Worm (Caenorhabditis elegans) whole organism, L2 larva: ENCODE data around the gene F35A5.1.

Source experiments
- elt-3 ChIP-seq: sonication (generic microtip); optimal IDR thresholded peaks from 2 replicates; lab custom pipeline; 2017; ENCODE audit warnings: missing biosample characterization, missing genetic modification characterization
- lin-39 ChIP-seq: fragments of 150-350 bp; optimal IDR thresholded peaks from 2 replicates; lab custom pipeline; 2014; ENCODE audit warnings: missing biosample characterization, missing genetic modification reagents, missing genetic modification characterization
- nhr-11 ChIP-seq: fragments of 150-350 bp; optimal IDR thresholded peaks from 2 replicates; lab custom pipeline; 2014; ENCODE audit warnings: missing biosample characterization, missing genetic modification characterization
- nhr-12 ChIP-seq: fragments of 150-350 bp; optimal IDR thresholded peaks from 2 replicates; lab custom pipeline; 2014; ENCODE audit warnings: missing biosample characterization, missing genetic modification characterization
- nhr-25 ChIP-seq: fragments of 150-350 bp; sonication (generic microtip); optimal IDR thresholded peaks from 3 replicates; lab custom pipeline; 2014; ENCODE audit warnings: missing biosample characterization, missing genetic modification characterization
- unc-39 ChIP-seq: fragments of 150-350 bp; optimal IDR thresholded peaks from 2 replicates; lab custom pipeline; 2014; ENCODE audit warnings: missing biosample characterization, missing genetic modification characterization
- unc-62 ChIP-seq: fragments of 150-350 bp; optimal IDR thresholded peaks from 2 replicates; lab custom pipeline; 2014; ENCODE audit warnings: missing biosample characterization, missing genetic modification reagents, missing genetic modification characterization
- zag-1 ChIP-seq: fragments of 150-350 bp; optimal IDR thresholded peaks from 2 replicates; lab custom pipeline; 2014; ENCODE audit warnings: missing biosample characterization, missing genetic modification characterization

- TF ChIP-seq nhr-25 (tag; lab: Kevin White, UChicago) (no peak), elt-3 (no peak), unc-39 (tag; lab: Kevin White, UChicago) (no peak), unc-62 (GFP tag; lab: Kevin White, UChicago) (no peak), nhr-11 (no peak), lin-39 (tag; lab: Kevin White, UChicago) (no peak), zag-1 (tag; lab: Kevin White, UChicago) (no peak), nhr-12 (no peak)
Measured at ce11 chrX:3798288-3798687, 9.0 kb upstream of the F35A5.1 start.
